Worm (Caenorhabditis elegans): ENCODE measurements around the gene Y38F1A.2.

Y38F1A.2 gene

DNA sequence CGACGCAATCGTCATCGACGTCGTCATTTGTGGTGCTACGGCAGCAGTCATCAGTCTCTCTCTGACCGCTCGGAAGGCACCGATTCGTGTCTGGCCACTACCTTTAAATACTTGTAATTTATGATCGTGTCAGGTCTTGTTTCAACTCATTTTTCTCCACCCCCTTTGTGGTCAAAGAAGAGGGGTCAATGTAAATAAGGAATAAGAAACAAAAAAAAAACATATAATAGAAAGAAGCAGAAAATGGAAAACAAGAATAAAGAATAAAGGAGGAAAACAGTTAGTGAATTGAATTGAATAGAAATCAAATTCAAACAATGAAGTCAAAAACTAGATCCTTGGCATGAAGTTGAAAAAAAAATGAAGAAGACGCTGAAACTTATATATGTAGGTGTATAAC lies 46.0 kb downstream of the Y38F1A.2 start, which contains the start of gene Y38F1A.8:
Gene Y38F1A.8 (minus strand): TSS at position 101 of the 400 bp plus-strand sequence.
- TF ChIP-seq dao-5 (tag; optimal IDR thresholded peaks at IDR 0.05): no peak
- no peak for TF ChIP-seq him-1 (tag; optimal IDR thresholded peaks at IDR 0.05)
- no peak for TF ChIP-seq W03F9.2 (tag; optimal IDR thresholded peaks at IDR 0.05)

DNA sequence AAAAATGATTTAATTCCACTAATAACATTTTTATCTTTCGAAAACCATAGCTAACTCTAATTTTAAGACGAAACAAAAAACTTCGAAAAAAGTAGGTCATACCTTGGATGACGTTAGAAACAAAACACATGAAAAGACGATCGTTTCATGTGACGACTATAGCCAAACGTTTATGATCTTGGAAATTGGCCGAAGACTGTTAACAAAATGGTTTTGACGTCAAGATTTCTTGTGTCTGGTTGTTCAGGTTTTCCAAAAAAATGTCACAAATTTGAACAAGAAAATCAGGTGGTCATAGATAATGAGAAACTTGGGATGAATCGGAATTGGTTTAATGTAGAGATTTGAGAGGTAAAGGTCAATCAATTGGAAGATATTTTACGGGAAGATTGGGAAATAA lies 48.5 kb downstream of the Y38F1A.2 start:
- no peak for TF ChIP-seq dao-5 (tag; optimal IDR thresholded peaks at IDR 0.05)

DNA sequence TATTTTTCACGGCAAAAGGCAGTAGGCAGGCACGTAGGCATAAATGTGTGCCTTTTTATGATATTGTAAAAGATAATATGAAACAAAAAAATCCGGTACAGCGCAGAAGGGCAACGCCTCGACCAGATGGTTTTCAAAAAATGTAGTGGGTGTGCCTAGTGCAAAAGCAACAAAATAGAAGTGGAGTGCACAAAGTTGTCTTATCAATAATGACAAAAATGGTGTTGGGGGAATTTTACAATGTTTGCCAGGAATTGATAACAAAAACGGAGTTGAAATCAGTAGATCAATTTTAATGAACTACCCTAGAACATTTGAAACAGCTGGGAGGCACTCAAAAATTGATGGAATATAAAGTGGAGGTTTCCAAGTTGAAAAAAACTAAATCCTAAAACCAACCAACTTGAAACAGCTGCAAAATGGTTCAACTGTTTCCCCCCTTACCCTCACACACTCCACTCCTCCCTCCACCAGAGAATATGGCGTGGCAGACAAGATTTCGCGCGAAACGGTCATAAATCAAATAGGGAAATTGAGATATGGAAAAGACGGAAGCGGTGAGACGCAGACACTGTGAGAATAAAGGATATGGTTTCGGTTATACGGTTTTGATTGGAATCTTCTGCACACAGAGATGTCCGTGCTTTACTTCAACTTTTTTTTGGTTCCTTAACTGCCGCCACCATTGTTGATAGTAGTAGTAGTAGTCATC lies 49.6 kb downstream of the Y38F1A.2 start:
- TF ChIP-seq dao-5 (tag; optimal IDR thresholded peaks at IDR 0.05) (no peak), W03F9.2 (tag; optimal IDR thresholded peaks at IDR 0.05) (no peak), him-1 (tag; optimal IDR thresholded peaks at IDR 0.05) (no peak)

DNA sequence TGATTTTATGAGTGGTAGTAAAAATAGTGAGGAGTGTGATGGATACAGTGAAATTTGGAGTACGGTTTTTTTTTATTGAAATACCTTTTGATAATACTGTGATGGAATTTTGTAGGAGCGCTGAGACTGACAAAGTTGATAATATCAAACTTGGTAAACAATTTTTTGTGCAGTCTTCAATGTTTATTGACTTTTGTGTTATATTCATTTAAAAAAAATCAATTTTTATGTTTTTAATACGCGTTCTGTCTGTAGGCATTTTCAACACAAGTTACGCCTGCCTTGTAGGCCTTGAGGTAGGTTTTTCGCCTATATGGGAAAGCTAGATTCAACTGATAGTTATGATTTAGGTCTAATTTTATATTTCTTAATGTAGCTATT lies 50.1 kb downstream of the Y38F1A.2 start:
- TF ChIP-seq dao-5 (tag; optimal IDR thresholded peaks at IDR 0.05) (no peak), him-1 (tag; optimal IDR thresholded peaks at IDR 0.05) (no peak), W03F9.2 (tag; optimal IDR thresholded peaks at IDR 0.05) (no peak)

DNA sequence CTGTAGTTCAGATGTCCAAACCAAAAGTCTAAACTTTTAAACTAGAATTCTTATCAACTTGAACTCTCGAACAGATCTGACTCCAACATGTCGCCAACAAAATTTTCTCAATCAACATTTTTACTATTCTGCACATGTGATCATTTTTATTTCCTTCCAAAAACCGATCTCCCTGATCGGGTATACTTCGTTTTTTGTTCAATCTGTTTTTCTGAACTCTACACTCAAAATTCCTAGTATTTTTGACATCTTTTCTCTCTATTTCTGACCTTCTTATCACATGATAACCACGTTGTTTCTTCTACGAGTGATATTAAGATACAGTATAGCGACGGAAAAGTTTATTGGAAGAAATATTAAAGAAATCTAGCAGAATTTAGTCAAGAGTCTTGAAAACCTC lies 51.5 kb downstream of the Y38F1A.2 start:
- no peak for TF ChIP-seq him-1 (tag; optimal IDR thresholded peaks at IDR 0.05)
- TF ChIP-seq W03F9.2 (tag; optimal IDR thresholded peaks at IDR 0.05): no peak
- no peak for TF ChIP-seq dao-5 (tag; optimal IDR thresholded peaks at IDR 0.05)
